Worm (Caenorhabditis elegans): ENCODE results near the gene ntl-3.

ntl-3 gene

DNA sequence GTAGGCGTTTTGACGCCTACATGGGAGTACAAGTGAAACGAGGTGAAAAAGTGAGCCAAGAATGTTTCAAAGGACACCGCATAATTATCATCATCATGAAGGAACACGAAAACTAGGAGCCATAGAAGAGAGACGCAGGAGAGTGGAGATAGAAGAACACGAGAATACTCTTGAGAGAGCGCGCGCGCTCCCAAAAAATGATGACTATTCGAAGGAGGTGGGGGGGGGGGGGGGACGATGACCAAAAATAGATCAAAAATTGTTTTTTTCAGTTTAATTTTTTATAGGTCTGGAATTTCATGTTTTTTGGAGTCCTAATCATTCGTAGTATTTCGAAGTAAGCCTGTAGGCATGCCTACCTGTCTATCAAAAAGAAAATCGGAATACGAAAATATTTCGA is 9.5 kb downstream of the ntl-3 start (continued):
- TF ChIP-seq Y95B8A.8 (GFP tag; IDR thresholded peaks at IDR 0.05), result no peak
- TF ChIP-seq unc-130 (GFP tag; optimal IDR thresholded peaks at IDR 0.05), result no peak
- no peak for TF ChIP-seq tlf-1 (GFP tag; optimal IDR thresholded peaks at IDR 0.05)
- 0 out of 2 replicates have a peak, but pooled peaks have one; percentile 19 for TF ChIP-seq ceh-100 (GFP tag; IDR thresholded peaks at IDR 0.05)
- TF ChIP-seq F23B12.7 (tag; optimal IDR thresholded peaks at IDR 0.05; ENCODE audit: insufficient read depth), result peak; percentile 0
- no peak for TF ChIP-seq attf-6 (GFP tag; IDR thresholded peaks at IDR 0.05)
- TF ChIP-seq hlh-26 (GFP tag; conservative IDR thresholded peaks at IDR 0.05), result no peak
- no peak for TF ChIP-seq ztf-3 (GFP tag; optimal IDR thresholded peaks at IDR 0.05)
- TF ChIP-seq egrh-3 (GFP tag; IDR thresholded peaks at IDR 0.05), result peak; percentile 69
- no peak for TF ChIP-seq F57C9.4 (tag; optimal IDR thresholded peaks at IDR 0.05)
- no peak; the same call in 1 of the 2 replicates for TF ChIP-seq ztf-25 (GFP tag; IDR thresholded peaks at IDR 0.05)

ce11 chrIII:11836054-11836453 is 10.2 kb downstream of the ntl-3 start:
- TF ChIP-seq mxl-1 (tag; optimal IDR thresholded peaks at IDR 0.05) (no peak), ccch-3 (GFP tag; optimal IDR thresholded peaks at IDR 0.05) (no peak), cebp-1 (GFP tag; IDR thresholded peaks at IDR 0.05) (no peak; the same call in 1 of the 2 replicates), cebp-1 (tag; optimal IDR thresholded peaks at IDR 0.05) (peak; percentile 49), die-1 (tag; optimal IDR thresholded peaks at IDR 0.05) (peak; percentile 42), hmg-1.2 (GFP tag; IDR thresholded peaks at IDR 0.05) (no peak), F49E8.2 (tag; optimal IDR thresholded peaks at IDR 0.05; ENCODE audit: insufficient read depth) (no peak), athp-1 (tag; optimal IDR thresholded peaks at IDR 0.05) (no peak), lag-1 (GFP tag; IDR thresholded peaks at IDR 0.05) (no peak), ztf-22 (GFP tag; optimal IDR thresholded peaks at IDR 0.05) (no peak), let-607 (tag; optimal IDR thresholded peaks at IDR 0.05) (no peak), B0035.1 (tag; optimal IDR thresholded peaks at IDR 0.05) (no peak), mel-28 (tag; optimal IDR thresholded peaks at IDR 0.05; ENCODE audit: borderline replicate concordance) (no peak), ets-4 (GFP tag; optimal IDR thresholded peaks at IDR 0.05) (no peak), zfh-2 (GFP tag; conservative IDR thresholded peaks at IDR 0.05) (peak; percentile 74), dox-1 (GFP tag; IDR thresholded peaks at IDR 0.05) (0 out of 2 replicates have a peak, but pooled peaks have one; percentile 12), unc-62 (GFP tag; optimal IDR thresholded peaks at IDR 0.05) (no peak), F52B5.7 (tag; optimal IDR thresholded peaks at IDR 0.05) (no peak), madf-10 (tag; optimal IDR thresholded peaks at IDR 0.05) (peak; percentile 6), rpc-1 (optimal IDR thresholded peaks at IDR 0.05) (no peak), rpc-1 (tag; optimal IDR thresholded peaks at IDR 0.05) (no peak), lin-26 (GFP tag; IDR thresholded peaks at IDR 0.05) (no peak), egl-44 (GFP tag; IDR thresholded peaks at IDR 0.05) (no peak), rcor-1 (GFP tag; IDR thresholded peaks at IDR 0.05) (no peak), ceh-100 (GFP tag; IDR thresholded peaks at IDR 0.05) (no peak), egrh-3 (GFP tag; IDR thresholded peaks at IDR 0.05) (0 out of 2 replicates have a peak, but pooled peaks have one; percentile 22), F22D6.2 (tag; optimal IDR thresholded peaks at IDR 0.05) (no peak)

DNA sequence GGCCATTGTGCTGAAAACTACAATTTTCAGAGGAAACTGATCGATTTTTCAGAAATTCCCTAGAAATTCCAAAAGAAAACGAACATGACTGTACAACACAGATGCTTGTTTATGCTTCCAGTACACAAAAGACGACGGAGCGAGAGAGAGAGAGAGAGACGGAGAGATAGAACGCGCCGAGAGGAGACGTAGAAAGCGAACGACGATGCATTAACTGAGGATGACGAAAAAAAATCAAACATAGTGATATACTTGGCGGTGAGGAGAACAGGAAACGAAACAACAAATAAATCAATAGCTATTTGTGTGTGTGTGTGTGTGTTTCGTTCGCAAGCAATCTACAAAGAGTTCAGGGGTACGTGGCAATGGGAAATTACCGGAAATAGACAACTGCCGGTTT is 11.5 kb downstream of the ntl-3 start:
- TF ChIP-seq attf-5 (GFP tag; optimal IDR thresholded peaks at IDR 0.05) (peak; percentile 55), sea-2 (GFP tag; IDR thresholded peaks at IDR 0.05) (no peak), nfyb-1 (GFP tag; IDR thresholded peaks at IDR 0.05) (0 out of 2 replicates have a peak, but pooled peaks have one; percentile 17), pha-4 (tag; optimal IDR thresholded peaks at IDR 0.05) (peak; percentile 73), ceh-100 (GFP tag; IDR thresholded peaks at IDR 0.05) (peak; percentile 16; the same call in 1 of the 2 replicates), ekl-4 (GFP tag; IDR thresholded peaks at IDR 0.05) (no peak), ceh-58 (GFP tag; IDR thresholded peaks at IDR 0.05) (no peak), dox-1 (GFP tag; IDR thresholded peaks at IDR 0.05) (0 out of 2 replicates have a peak, but pooled peaks have one; percentile 25), lin-35 (GFP tag; optimal IDR thresholded peaks at IDR 0.05) (no peak), xnd-1 (tag; optimal IDR thresholded peaks at IDR 0.05) (no peak), F57A8.1 (GFP tag; optimal IDR thresholded peaks at IDR 0.05) (no peak), Y53F4B.3 (GFP tag; IDR thresholded peaks at IDR 0.05) (no peak), cebp-1 (GFP tag; IDR thresholded peaks at IDR 0.05) (no peak), cebp-1 (tag; optimal IDR thresholded peaks at IDR 0.05) (peak; percentile 15), egl-18 (GFP tag; IDR thresholded peaks at IDR 0.05) (no peak), dpff-1 (tag; optimal IDR thresholded peaks at IDR 0.05) (no peak)

Data from whole organism, young adult.